Worm (Caenorhabditis elegans) whole organism, L4 larva: ENCODE data around the gene C35B1.3.
A peak's percentile ranks its signal among the peaks of the same experiment; 100 is the strongest.

ENCODE experiments used
- D1046.2 ChIP-seq: fragments of 200-800 bp; sonication (Bioruptor generic); IDR thresholded peaks from 2 replicates; pipeline ENCODE4 v1.3.6; 2022; ENCODE audit warnings: missing genetic modification characterization, missing compliant biosample characterization
- F37D6.2 ChIP-seq: sonication (generic microtip); optimal IDR thresholded peaks from 2 replicates; lab custom pipeline; 2016; ENCODE audit warnings: mild to moderate bottlenecking, missing genetic modification characterization, missing compliant biosample characterization
- F44E2.7 ChIP-seq: fragments of 200-800 bp; sonication (Bioruptor generic); IDR thresholded peaks from 2 replicates; pipeline ENCODE4 v2.1.2; 2022; ENCODE audit warnings: missing genetic modification characterization, missing compliant biosample characterization
- F49E8.2 ChIP-seq: sonication (generic microtip); optimal IDR thresholded peaks from 2 replicates; lab custom pipeline; 2016; ENCODE audit warnings: missing compliant biosample characterization, mild to moderate bottlenecking, missing genetic modification characterization, borderline replicate concordance
- R02D3.7 ChIP-seq: fragments of 150-350 bp; sonication (generic microtip); optimal IDR thresholded peaks from 3 replicates; lab custom pipeline; 2014; ENCODE audit warnings: missing biosample characterization, missing genetic modification characterization
- Y5F2A.4 ChIP-seq: fragments of 200-800 bp; sonication (Bioruptor generic); optimal IDR thresholded peaks from 2 replicates; lab custom pipeline; 2018; ENCODE audit warnings: mild to moderate bottlenecking, missing genetic modification characterization, missing compliant biosample characterization
- ZK337.2 ChIP-seq: fragments of 200-800 bp; sonication (Bioruptor generic); IDR thresholded peaks from 2 replicates; pipeline ENCODE4 v1.3.6; 2022; ENCODE audit warnings: missing genetic modification reagents, missing genetic modification characterization, missing compliant biosample characterization
- attf-4 ChIP-seq: sonication (generic microtip); optimal IDR thresholded peaks from 3 replicates; lab custom pipeline; 2017; ENCODE audit warnings: missing biosample characterization, missing genetic modification characterization
- ceh-62 ChIP-seq: sonication (generic microtip); optimal IDR thresholded peaks from 2 replicates; lab custom pipeline; 2017; ENCODE audit warnings: missing biosample characterization, missing genetic modification characterization
- cey-2 ChIP-seq: sonication (generic microtip); optimal IDR thresholded peaks from 3 replicates; lab custom pipeline; 2017; ENCODE audit warnings: missing genetic modification characterization, mild to moderate bottlenecking, missing compliant biosample characterization, antibody characterized with exemption, borderline replicate concordance; ENCODE audit not compliant: insufficient read depth
- ctbp-1 ChIP-seq: fragments of 200-800 bp; sonication (Bioruptor generic); IDR thresholded peaks from 2 replicates; pipeline ENCODE4 v1.3.6; 2022; ENCODE audit warnings: missing genetic modification reagents, missing genetic modification characterization, missing compliant biosample characterization
- daf-12 ChIP-seq: fragments of 150-350 bp; optimal IDR thresholded peaks from 2 replicates; lab custom pipeline; 2014; ENCODE audit warnings: missing biosample characterization, missing genetic modification reagents, missing genetic modification characterization
- daf-16 ChIP-seq, 3 experiments: sonication (generic microtip); optimal IDR thresholded peaks; 2 replicates each; lab custom pipeline; 2016 to 2017; ENCODE audit warnings: missing genetic modification characterization in 3 of 3, missing genetic modification reagents in 3 of 3, mild to moderate bottlenecking in 2 of 3, missing compliant biosample characterization in 2 of 3, missing biosample characterization in 1 of 3, moderate library complexity in 1 of 3
- daf-8 ChIP-seq: fragments of 200-800 bp; sonication (Bioruptor generic); IDR thresholded peaks from 2 replicates; pipeline ENCODE4 v1.3.6; 2022; ENCODE audit warnings: missing genetic modification characterization, missing compliant biosample characterization
- dmd-6 ChIP-seq: fragments of 200-800 bp; sonication (Bioruptor generic); IDR thresholded peaks from 2 replicates; pipeline ENCODE4 v1.3.6; 2022; ENCODE audit warnings: missing genetic modification reagents, missing genetic modification characterization, missing compliant biosample characterization
- dmd-8 ChIP-seq: fragments of 200-800 bp; sonication (Bioruptor generic); IDR thresholded peaks from 2 replicates; pipeline ENCODE4 v1.3.6; 2022; ENCODE audit warnings: missing genetic modification characterization, missing compliant biosample characterization
- dve-1 ChIP-seq: sonication (generic microtip); optimal IDR thresholded peaks from 2 replicates; lab custom pipeline; 2017; ENCODE audit warnings: antibody characterized with exemption, mild to moderate bottlenecking, missing genetic modification characterization, missing compliant biosample characterization; ENCODE audit not compliant: insufficient read depth
- fos-1 ChIP-seq: fragments of 150-350 bp; optimal IDR thresholded peaks from 2 replicates; lab custom pipeline; 2014; ENCODE audit warnings: missing biosample characterization, missing genetic modification characterization
- hlh-11 ChIP-seq: fragments of 200-800 bp; sonication (Bioruptor generic); optimal IDR thresholded peaks from 2 replicates; lab custom pipeline; 2018; ENCODE audit warnings: mild to moderate bottlenecking, missing genetic modification characterization, missing compliant biosample characterization
- hlh-30 ChIP-seq: sonication (generic microtip); optimal IDR thresholded peaks from 2 replicates; lab custom pipeline; 2017; ENCODE audit warnings: antibody characterized with exemption, mild to moderate bottlenecking, missing genetic modification characterization, missing compliant biosample characterization; ENCODE audit not compliant: insufficient read depth
- lin-15B ChIP-seq: fragments of 150-350 bp; sonication (generic microtip); optimal IDR thresholded peaks from 3 replicates; lab custom pipeline; 2014; ENCODE audit warnings: missing biosample characterization, missing genetic modification characterization
- lin-38 ChIP-seq: fragments of 200-800 bp; sonication (Bioruptor generic); IDR thresholded peaks from 2 replicates; pipeline ENCODE4 v1.3.6; 2022; ENCODE audit warnings: missing genetic modification reagents, missing genetic modification characterization, missing compliant biosample characterization
- lsy-2 ChIP-seq, 2 experiments: fragments of 150-350 bp in 1 of 2; sonication (generic microtip) in 1 of 2; optimal IDR thresholded peaks; 2 replicates each; lab custom pipeline; 2014 to 2017; ENCODE audit warnings: missing biosample characterization in 2 of 2, missing genetic modification characterization in 2 of 2
- mdt-29 ChIP-seq: fragments of 200-800 bp; sonication (Bioruptor generic); IDR thresholded peaks from 2 replicates; pipeline ENCODE4 v1.3.6; 2022; ENCODE audit warnings: missing genetic modification reagents, missing genetic modification characterization, missing compliant biosample characterization
- mep-1 ChIP-seq: fragments of 150-350 bp; sonication (generic microtip); optimal IDR thresholded peaks from 3 replicates; lab custom pipeline; 2014; ENCODE audit warnings: missing biosample characterization, missing genetic modification characterization
- mes-2 ChIP-seq: sonication (generic microtip); optimal IDR thresholded peaks from 2 replicates; lab custom pipeline; 2016; ENCODE audit warnings: missing genotype, mild to moderate bottlenecking, missing genetic modification characterization, missing compliant biosample characterization; ENCODE audit not compliant: poor library complexity, severe bottlenecking
- nhr-28 ChIP-seq: fragments of 150-350 bp; optimal IDR thresholded peaks from 2 replicates; lab custom pipeline; 2014; ENCODE audit warnings: missing biosample characterization, missing genetic modification characterization
- nhr-48 ChIP-seq: sonication (generic microtip); optimal IDR thresholded peaks from 2 replicates; lab custom pipeline; 2016; ENCODE audit warnings: mild to moderate bottlenecking, missing genetic modification characterization, missing compliant biosample characterization
- nhr-76 ChIP-seq: fragments of 150-350 bp; optimal IDR thresholded peaks from 2 replicates; lab custom pipeline; 2014; ENCODE audit warnings: missing biosample characterization, missing genetic modification characterization
- nhr-77 ChIP-seq: fragments of 150-350 bp; optimal IDR thresholded peaks from 2 replicates; lab custom pipeline; 2014; ENCODE audit warnings: missing biosample characterization, missing genetic modification characterization
- php-3 ChIP-seq: fragments of 200-800 bp; sonication (Bioruptor generic); IDR thresholded peaks from 2 replicates; pipeline ENCODE4 v1.3.6; 2022; ENCODE audit warnings: missing genetic modification reagents, missing genetic modification characterization, missing compliant biosample characterization
- pqm-1 ChIP-seq: sonication (generic microtip); optimal IDR thresholded peaks from 2 replicates; lab custom pipeline; 2017; ENCODE audit warnings: missing biosample characterization, missing genetic modification characterization
- set-16 ChIP-seq: fragments of 200-800 bp; sonication (Bioruptor generic); IDR thresholded peaks from 2 replicates; pipeline ENCODE4 v1.3.6; 2022; ENCODE audit warnings: missing genetic modification reagents, missing genetic modification characterization, missing compliant biosample characterization
- snpc-1.2 ChIP-seq: fragments of 200-800 bp; sonication (Bioruptor generic); IDR thresholded peaks from 2 replicates; pipeline ENCODE4 v1.3.6; 2022; ENCODE audit warnings: missing genetic modification reagents, missing genetic modification characterization, missing compliant biosample characterization
- spr-1 ChIP-seq: sonication (generic microtip); optimal IDR thresholded peaks from 2 replicates; lab custom pipeline; 2016; ENCODE audit warnings: mild to moderate bottlenecking, missing genetic modification characterization, missing compliant biosample characterization
- spr-3 ChIP-seq: fragments of 200-800 bp; sonication (Bioruptor generic); optimal IDR thresholded peaks from 2 replicates; lab custom pipeline; 2018; ENCODE audit warnings: mild to moderate bottlenecking, missing genetic modification characterization, missing compliant biosample characterization
- tag-97 ChIP-seq: fragments of 200-800 bp; sonication (Bioruptor generic); IDR thresholded peaks from 2 replicates; pipeline ENCODE4 v1.3.6; 2022; ENCODE audit warnings: missing genetic modification characterization, missing compliant biosample characterization
- unc-130 ChIP-seq: sonication (generic microtip); optimal IDR thresholded peaks from 2 replicates; lab custom pipeline; 2016; ENCODE audit warnings: missing genetic modification reagents, missing genetic modification characterization, missing compliant biosample characterization
- unc-39 ChIP-seq: sonication (generic microtip); optimal IDR thresholded peaks from 2 replicates; lab custom pipeline; 2017; ENCODE audit warnings: missing biosample characterization, missing genetic modification characterization
- unc-62 ChIP-seq, 3 experiments: fragments of 150-350 bp in 1 of 3; sonication (generic microtip); optimal IDR thresholded peaks in 2 of 3; peaks in 1 of 3; 1 replicate in 1 of 3; 2 replicates in 2 of 3; lab custom pipeline; 2014 to 2017; ENCODE audit warnings: missing biosample characterization in 3 of 3, missing genetic modification characterization in 3 of 3, missing genetic modification reagents in 3 of 3, missing genotype in 1 of 3
- vab-7 ChIP-seq: fragments of 200-800 bp; sonication (Bioruptor generic); IDR thresholded peaks from 2 replicates; pipeline ENCODE4 v1.3.6; 2022; ENCODE audit warnings: missing genetic modification reagents, missing genetic modification characterization, missing compliant biosample characterization
- zag-1 ChIP-seq: fragments of 150-350 bp; optimal IDR thresholded peaks from 2 replicates; lab custom pipeline; 2014; ENCODE audit warnings: missing biosample characterization, missing genetic modification characterization
- zfp-2 ChIP-seq: sonication (generic microtip); optimal IDR thresholded peaks from 2 replicates; lab custom pipeline; 2016; ENCODE audit warnings: mild to moderate bottlenecking, missing genetic modification characterization, missing compliant biosample characterization
- zip-11 ChIP-seq: fragments of 200-800 bp; sonication (Bioruptor generic); IDR thresholded peaks from 2 replicates; pipeline ENCODE4 v1.3.6; 2022; ENCODE audit warnings: missing genetic modification characterization, missing compliant biosample characterization

C35B1.3 gene

ce11 chrIV:4085022-4085421 is 4.1 kb downstream of the C35B1.3 start:
- TF ChIP-seq daf-16 (GFP tag; optimal IDR thresholded peaks at IDR 0.05; lab: Kevin White, UChicago) (no peak), daf-16 (tag; optimal IDR thresholded peaks at IDR 0.05; lab: Kevin White, UChicago) (peak; percentile 83), mep-1 (tag; lab: Kevin White, UChicago) (peak; percentile 7), lsy-2 (tag; optimal IDR thresholded peaks at IDR 0.05; lab: Kevin White, UChicago) (peak in 1 of 2 experiments; percentile 17), lin-15B (tag; lab: Kevin White, UChicago) (no peak), hlh-11 (tag; lab: Kevin White, UChicago) (peak; percentile 23), hlh-30 (tag; lab: Kevin White, UChicago) (peak; percentile 47), Y5F2A.4 (GFP tag; lab: Kevin White, UChicago) (no peak), nhr-28 (peak; percentile 35), zfp-2 (tag; lab: Kevin White, UChicago) (no peak), dve-1 (tag; lab: Kevin White, UChicago) (peak; percentile 52), dmd-6 (GFP tag; lab: Robert Waterston, UW) (peak; percentile 29; the same call in 1 of the 2 replicates), F49E8.2 (tag; lab: Kevin White, UChicago) (no peak), nhr-77 (tag; lab: Kevin White, UChicago) (peak; percentile 23)

ce11 chrIV:4085787-4086262 is 4.9 kb downstream of the C35B1.3 start, which contains the start of gene C35B1.2:
Gene C35B1.2 (plus strand): TSS chrIV:4086212.
- TF ChIP-seq php-3 (GFP tag; lab: Robert Waterston, UW) (0 out of 2 replicates have a peak, but pooled peaks have one; percentile 26), R02D3.7 (tag; lab: Kevin White, UChicago) (no peak), daf-16 (GFP tag; optimal IDR thresholded peaks at IDR 0.05; lab: Kevin White, UChicago) (no peak), daf-16 (tag; optimal IDR thresholded peaks at IDR 0.05; lab: Kevin White, UChicago) (peak; percentile 10), F37D6.2 (tag; lab: Kevin White, UChicago) (no peak), mdt-29 (no peak), zip-11 (GFP tag; lab: Robert Waterston, UW) (no peak), snpc-1.2 (GFP tag; lab: Robert Waterston, UW) (0 out of 2 replicates have a peak, but pooled peaks have one; percentile 41), lsy-2 (tag; optimal IDR thresholded peaks at IDR 0.05; lab: Kevin White, UChicago) (peak in 1 of 2 experiments; percentile 51), Y5F2A.4 (GFP tag; lab: Kevin White, UChicago) (no peak), lin-38 (peak; percentile 42), nhr-48 (tag; lab: Kevin White, UChicago) (no peak), set-16 (GFP tag; lab: Robert Waterston, UW) (no peak), mes-2 (tag; lab: Kevin White, UChicago) (peak; percentile 53)

ce11 chrIV:4093087-4093486 is 12.1 kb downstream of the C35B1.3 start:
- TF ChIP-seq ZK337.2 (GFP tag; lab: Robert Waterston, UW) (no peak), F44E2.7 (no peak), daf-8 (GFP tag; lab: Robert Waterston, UW) (no peak), mes-2 (tag; lab: Kevin White, UChicago) (peak; percentile 72), attf-4 (tag; lab: Kevin White, UChicago) (no peak), php-3 (GFP tag; lab: Robert Waterston, UW) (no peak), cey-2 (tag; lab: Kevin White, UChicago) (no peak), ctbp-1 (GFP tag; lab: Robert Waterston, UW) (peak; percentile 70; the same call in 1 of the 2 replicates), hlh-30 (tag; lab: Kevin White, UChicago) (peak; percentile 64), spr-3 (no peak), ceh-62 (tag; lab: Kevin White, UChicago) (no peak), spr-1 (tag; lab: Kevin White, UChicago) (peak; percentile 5), pqm-1 (no peak), F49E8.2 (tag; lab: Kevin White, UChicago) (no peak), unc-130 (GFP tag; lab: Kevin White, UChicago) (no peak), D1046.2 (no peak), vab-7 (GFP tag; lab: Robert Waterston, UW) (no peak), fos-1 (tag; lab: Kevin White, UChicago) (no peak), tag-97 (GFP tag; lab: Robert Waterston, UW) (no peak), unc-62 (GFP tag; optimal IDR thresholded peaks at IDR 0.05 in 1 of 2; lab: Kevin White, UChicago) (no peak), unc-62 (tag; optimal IDR thresholded peaks at IDR 0.05; lab: Kevin White, UChicago) (no peak), dmd-8 (GFP tag; lab: Robert Waterston, UW) (no peak), nhr-76 (tag; lab: Kevin White, UChicago) (no peak), daf-16 (GFP tag; optimal IDR thresholded peaks at IDR 0.05; lab: Kevin White, UChicago) (peak in 1 of 2 experiments; percentile 28), daf-16 (tag; optimal IDR thresholded peaks at IDR 0.05; lab: Kevin White, UChicago) (peak; percentile 54), lin-38 (peak; percentile 55), unc-39 (tag; lab: Kevin White, UChicago) (no peak), zag-1 (tag; lab: Kevin White, UChicago) (no peak), daf-12 (tag; lab: Kevin White, UChicago) (no peak)
